Worm (Caenorhabditis elegans) whole organism, midembryonic: Measurements from ENCODE around the gene hacd-1.

Source experiments
- T22C8.4 ChIP-seq: fragments of 200-800 bp; sonication (Bioruptor generic); IDR thresholded peaks from 2 replicates; pipeline ENCODE4 v1.3.6; 2022; ENCODE audit warnings: missing genetic modification characterization, missing compliant biosample characterization
- cog-1 ChIP-seq: sonication (generic microtip); optimal IDR thresholded peaks from 2 replicates; lab custom pipeline; 2016; ENCODE audit warnings: missing genetic modification characterization, missing compliant biosample characterization
- flt-1 ChIP-seq: fragments of 200-800 bp; sonication (Bioruptor generic); IDR thresholded peaks from 2 replicates; pipeline ENCODE4 v1.3.6; 2022; ENCODE audit warnings: missing genetic modification characterization, missing compliant biosample characterization
- klf-2 ChIP-seq: fragments of 200-800 bp; sonication (Bioruptor generic); conservative IDR thresholded peaks from 2 replicates; pipeline ENCODE4 v1.3.6; 2022; ENCODE audit warnings: missing genetic modification reagents, missing genetic modification characterization, missing compliant biosample characterization
- med-1 ChIP-seq: sonication (generic microtip); optimal IDR thresholded peaks from 2 replicates; lab custom pipeline; 2017; ENCODE audit warnings: missing genetic modification characterization, mild to moderate bottlenecking, missing compliant biosample characterization, antibody characterized with exemption, missing genetic modification reagents; ENCODE audit not compliant: insufficient read depth
- ref-1 ChIP-seq: fragments of 200-800 bp; sonication (Bioruptor generic); conservative IDR thresholded peaks from 2 replicates; pipeline ENCODE4 v1.3.6; 2022; ENCODE audit warnings: missing genetic modification reagents, missing genetic modification characterization, missing compliant biosample characterization
- tab-1 ChIP-seq: fragments of 200-800 bp; sonication (Bioruptor generic); IDR thresholded peaks from 2 replicates; pipeline ENCODE4 v1.3.6; 2022; ENCODE audit warnings: missing genetic modification characterization, missing compliant biosample characterization
- ztf-23 ChIP-seq: fragments of 200-800 bp; sonication (Bioruptor generic); IDR thresholded peaks from 2 replicates; pipeline ENCODE4 v1.3.6; 2022; ENCODE audit warnings: missing genetic modification reagents, missing genetic modification characterization, missing compliant biosample characterization
- ztf-29 ChIP-seq: fragments of 200-800 bp; sonication (Bioruptor generic); IDR thresholded peaks from 2 replicates; pipeline ENCODE4 v1.3.6; 2022; ENCODE audit warnings: missing genetic modification reagents, missing genetic modification characterization, missing compliant biosample characterization

Gene hacd-1

ce11 chrV:1447724-1448123 lies 12.4 kb upstream of the hacd-1 start, which contains the start of gene cnc-3:
TSS of gene cnc-3 (plus strand) at chrV:1448004.
- TF ChIP-seq ref-1 = no peak
- TF ChIP-seq T22C8.4 = no peak
- TF ChIP-seq tab-1 = no peak
- no peak for TF ChIP-seq ztf-29 (GFP tag; lab: Robert Waterston, UW)
- TF ChIP-seq flt-1 (GFP tag; lab: Robert Waterston, UW) = no peak
- TF ChIP-seq ztf-23 (GFP tag; lab: Robert Waterston, UW) = no peak
- TF ChIP-seq med-1 (GFP tag; lab: Kevin White, UChicago) = no peak
- TF ChIP-seq cog-1 (tag; lab: Kevin White, UChicago) = no peak
- TF ChIP-seq klf-2 (GFP tag; lab: Robert Waterston, UW) = no peak

- TF ChIP-seq flt-1 (GFP tag; lab: Robert Waterston, UW) (no peak), cog-1 (tag; lab: Kevin White, UChicago) (no peak), tab-1 (no peak), T22C8.4 (no peak), ztf-29 (GFP tag; lab: Robert Waterston, UW) (no peak), med-1 (GFP tag; lab: Kevin White, UChicago) (no peak)
These were observed 10.0 kb upstream of the hacd-1 start, which contains the start of gene cnc-2 for ce11 chrV:1450160-1450559. TSS of gene cnc-2 (minus strand) at chrV:1450183.

ce11 chrV:1451334-1451733 lies 8.8 kb upstream of the hacd-1 start, which contains the start of gene srj-23:
TSS of gene srj-23 (plus strand) at chrV:1451634.
- TF ChIP-seq ztf-23 (GFP tag; lab: Robert Waterston, UW) (no peak), klf-2 (GFP tag; lab: Robert Waterston, UW) (no peak), flt-1 (GFP tag; lab: Robert Waterston, UW) (no peak), tab-1 (no peak), T22C8.4 (no peak), ref-1 (no peak), cog-1 (tag; lab: Kevin White, UChicago) (no peak), med-1 (GFP tag; lab: Kevin White, UChicago) (no peak), ztf-29 (GFP tag; lab: Robert Waterston, UW) (no peak)

- no peak for TF ChIP-seq tab-1
- no peak for TF ChIP-seq flt-1 (GFP tag; lab: Robert Waterston, UW)
- TF ChIP-seq ztf-29 (GFP tag; lab: Robert Waterston, UW) = no peak
- no peak for TF ChIP-seq T22C8.4
- TF ChIP-seq klf-2 (GFP tag; lab: Robert Waterston, UW) = no peak
- no peak for TF ChIP-seq ref-1
- no peak for TF ChIP-seq ztf-23 (GFP tag; lab: Robert Waterston, UW)
- TF ChIP-seq med-1 (GFP tag; lab: Kevin White, UChicago) = no peak
- no peak for TF ChIP-seq cog-1 (tag; lab: Kevin White, UChicago)
These were observed 5.4 kb upstream of the hacd-1 start, which contains the start of gene chil-14 for ce11 chrV:1454762-1455161. TSS of gene chil-14 (plus strand) at chrV:1455062.

ce11 chrV:1455280-1455679 lies 4.9 kb upstream of the hacd-1 start:
- TF ChIP-seq cog-1 (tag; lab: Kevin White, UChicago) (no peak), med-1 (GFP tag; lab: Kevin White, UChicago) (no peak), T22C8.4 (no peak)

- TF ChIP-seq T22C8.4 (no peak), klf-2 (GFP tag; lab: Robert Waterston, UW) (no peak), med-1 (GFP tag; lab: Kevin White, UChicago) (no peak), cog-1 (tag; lab: Kevin White, UChicago) (no peak), tab-1 (no peak), ztf-29 (GFP tag; lab: Robert Waterston, UW) (no peak), ztf-23 (GFP tag; lab: Robert Waterston, UW) (no peak), ref-1 (no peak), flt-1 (GFP tag; lab: Robert Waterston, UW) (no peak)
These were observed 3.6 kb upstream of the hacd-1 start for ce11 chrV:1456614-1457013.

ce11 chrV:1459374-1459926 lies 719 bp upstream of the hacd-1 start:
- no peak for TF ChIP-seq med-1 (GFP tag; lab: Kevin White, UChicago)
- no peak for TF ChIP-seq tab-1
- TF ChIP-seq klf-2 (GFP tag; lab: Robert Waterston, UW) = no peak
- TF ChIP-seq T22C8.4 = no peak
- no peak for TF ChIP-seq ref-1
- no peak for TF ChIP-seq ztf-29 (GFP tag; lab: Robert Waterston, UW)
- TF ChIP-seq ztf-23 (GFP tag; lab: Robert Waterston, UW) = no peak
- TF ChIP-seq cog-1 (tag; lab: Kevin White, UChicago) = no peak

- TF ChIP-seq med-1 (GFP tag; lab: Kevin White, UChicago) (no peak), ztf-29 (GFP tag; lab: Robert Waterston, UW) (no peak), ztf-23 (GFP tag; lab: Robert Waterston, UW) (no peak), ref-1 (no peak), tab-1 (no peak), flt-1 (GFP tag; lab: Robert Waterston, UW) (no peak), cog-1 (tag; lab: Kevin White, UChicago) (no peak), T22C8.4 (no peak), klf-2 (GFP tag; lab: Robert Waterston, UW) (no peak)
These were observed 4.4 kb downstream of the hacd-1 start, which contains the start of the genes fpn-1.2 and pqn-54 for ce11 chrV:1464543-1465040. TSS of gene fpn-1.2 (minus strand) at chrV:1464699. TSS of gene pqn-54 (plus strand) at chrV:1464990.

ce11 chrV:1465932-1466331 lies 5.8 kb downstream of the hacd-1 start:
- TF ChIP-seq T22C8.4 = no peak
- TF ChIP-seq ztf-23 (GFP tag; lab: Robert Waterston, UW) = no peak
- no peak for TF ChIP-seq ref-1
- TF ChIP-seq cog-1 (tag; lab: Kevin White, UChicago) = no peak
- no peak for TF ChIP-seq flt-1 (GFP tag; lab: Robert Waterston, UW)
- TF ChIP-seq med-1 (GFP tag; lab: Kevin White, UChicago) = no peak
- TF ChIP-seq klf-2 (GFP tag; lab: Robert Waterston, UW) = no peak
- TF ChIP-seq tab-1 = no peak
- no peak for TF ChIP-seq ztf-29 (GFP tag; lab: Robert Waterston, UW)
